Fruit fly (Drosophila melanogaster): ENCODE data around the gene ssx.

Gene ssx

dm6 chrX:1381413-1381991 is 11.1 kb downstream of the ssx start:
- TF ChIP-seq esg (GFP tag; conservative IDR thresholded peaks at IDR 0.05) = no peak
- TF ChIP-seq klu (GFP tag; IDR thresholded peaks at IDR 0.05) = no peak
- TF ChIP-seq nerfin-1 (tag; optimal IDR thresholded peaks at IDR 0.05) = peak; percentile 56
- no peak for TF ChIP-seq CG17802 (tag; optimal IDR thresholded peaks at IDR 0.05)
- no peak for TF ChIP-seq CG8281 (tag; optimal IDR thresholded peaks at IDR 0.05)
- no peak for TF ChIP-seq schlank (tag; optimal IDR thresholded peaks at IDR 0.05)
- TF ChIP-seq cato (GFP tag; optimal IDR thresholded peaks at IDR 0.05; ENCODE audit: borderline replicate concordance) = no peak
- no peak for TF ChIP-seq Neu2 (GFP tag; optimal IDR thresholded peaks at IDR 0.05; ENCODE audit: borderline replicate concordance)
- no peak for TF ChIP-seq CG3065 (GFP tag; optimal IDR thresholded peaks at IDR 0.05)
- no peak for TF ChIP-seq CG14965 (GFP tag; optimal IDR thresholded peaks at IDR 0.05; ENCODE audit: borderline replicate concordance)
- TF ChIP-seq hbn (GFP tag; IDR thresholded peaks at IDR 0.05; ENCODE audit: partially characterized antibody) = no peak
- TF ChIP-seq CG4730 (GFP tag; IDR thresholded peaks at IDR 0.05) = no peak
- no peak for TF ChIP-seq emc (GFP tag; optimal IDR thresholded peaks at IDR 0.05)
- no peak for TF ChIP-seq pan (optimal IDR thresholded peaks at IDR 0.05)
- TF ChIP-seq pan (GFP tag; optimal IDR thresholded peaks at IDR 0.05 in 1 of 2, IDR thresholded peaks at IDR 0.05 in 1 of 2) = no peak
- no peak for TF ChIP-seq CG12071 (GFP tag; optimal IDR thresholded peaks at IDR 0.05)
- TF ChIP-seq Dfd (GFP tag; optimal IDR thresholded peaks at IDR 0.05) = no peak
- TF ChIP-seq CG43689 (GFP tag; IDR thresholded peaks at IDR 0.05) = no peak
- TF ChIP-seq Hey (tag; optimal IDR thresholded peaks at IDR 0.05) = peak; percentile 27
- TF ChIP-seq fu2 (GFP tag; optimal IDR thresholded peaks at IDR 0.05) = no peak
- no peak for TF ChIP-seq ranshi (GFP tag; IDR thresholded peaks at IDR 0.05)
- no peak for TF ChIP-seq CG13894 (tag; optimal IDR thresholded peaks at IDR 0.05)
- TF ChIP-seq Doc2 (GFP tag; IDR thresholded peaks at IDR 0.05) = no peak
- TF ChIP-seq Blimp-1 (GFP tag; optimal IDR thresholded peaks at IDR 0.05) = no peak
- TF ChIP-seq MBD-R2 (GFP tag; IDR thresholded peaks at IDR 0.05) = no peak
- TF ChIP-seq gce (GFP tag; IDR thresholded peaks at IDR 0.05) = no peak
- no peak for TF ChIP-seq CG1603 (tag; optimal IDR thresholded peaks at IDR 0.05)
- no peak for TF ChIP-seq aop (GFP tag; IDR thresholded peaks at IDR 0.05)
- no peak for TF ChIP-seq CG6813 (GFP tag; optimal IDR thresholded peaks at IDR 0.05)
- peak; percentile 30 for TF ChIP-seq ewg (GFP tag; optimal IDR thresholded peaks at IDR 0.05)
- TF ChIP-seq cg (GFP tag; optimal IDR thresholded peaks at IDR 0.05) = peak; percentile 59
- no peak for TF ChIP-seq CG17361 (GFP tag; IDR thresholded peaks at IDR 0.05)
- no peak for TF ChIP-seq Doc3 (GFP tag; IDR thresholded peaks at IDR 0.05; ENCODE audit: partially characterized antibody)
- no peak for TF ChIP-seq CG18764 (GFP tag; optimal IDR thresholded peaks at IDR 0.05)
- TF ChIP-seq amos (GFP tag; IDR thresholded peaks at IDR 0.05; ENCODE audit: partially characterized antibody) = no peak
- no peak for TF ChIP-seq NFAT (GFP tag; IDR thresholded peaks at IDR 0.05)
- TF ChIP-seq CG2678 (tag; optimal IDR thresholded peaks at IDR 0.05) = no peak
- TF ChIP-seq abd-A (tag; optimal IDR thresholded peaks at IDR 0.05) = peak; percentile 66
- no peak for TF ChIP-seq jing (GFP tag; optimal IDR thresholded peaks at IDR 0.05)
- no peak for TF ChIP-seq gfzf (GFP tag; optimal IDR thresholded peaks at IDR 0.05)
- TF ChIP-seq cwo (GFP tag; optimal IDR thresholded peaks at IDR 0.05) = peak; percentile 53
- TF ChIP-seq Dp (GFP tag; optimal IDR thresholded peaks at IDR 0.05) = no peak
- TF ChIP-seq h (optimal IDR thresholded peaks at IDR 0.05) = no peak
- peak; percentile 64; the same call in 1 of the 2 replicates for TF ChIP-seq onecut (GFP tag; IDR thresholded peaks at IDR 0.05)
- TF ChIP-seq Jarid2 (GFP tag; optimal IDR thresholded peaks at IDR 0.05) = no peak
- TF ChIP-seq CG10321 (GFP tag; IDR thresholded peaks at IDR 0.05) = no peak
- no peak for TF ChIP-seq CG12942 (GFP tag; optimal IDR thresholded peaks at IDR 0.05)
- no peak for TF ChIP-seq Sry-δ (GFP tag; optimal IDR thresholded peaks at IDR 0.05)
- TF ChIP-seq vnd (GFP tag; IDR thresholded peaks at IDR 0.05; ENCODE audit: partially characterized antibody) = no peak
- TF ChIP-seq crp (GFP tag; optimal IDR thresholded peaks at IDR 0.05) = peak in 1 of 2 experiments; percentile 10

Measured in whole organism, embryonic.